Worm (Caenorhabditis elegans): ENCODE results near the gene bus-17.

DNA sequence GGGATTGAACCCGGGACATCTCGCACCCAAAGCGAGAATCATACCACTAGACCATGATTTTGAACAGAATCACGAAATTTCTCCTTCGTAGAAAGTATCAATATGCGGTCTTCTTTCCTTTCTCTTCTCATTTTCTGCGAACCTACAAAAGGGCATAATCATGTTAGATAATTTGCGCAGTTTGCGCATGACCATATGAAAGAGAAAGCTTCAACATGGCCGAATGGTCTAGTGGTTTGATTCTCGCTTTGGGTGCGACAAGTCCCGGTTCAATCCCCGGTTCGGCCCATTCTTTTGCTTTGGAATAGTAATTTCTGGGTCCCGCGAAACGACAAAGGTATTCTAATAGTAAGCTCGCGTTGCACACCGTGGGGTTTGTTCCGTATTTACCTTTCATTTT, 18.3 kb downstream of the bus-17 start:
- no peak for TF ChIP-seq nhr-28 (tag; optimal IDR thresholded peaks at IDR 0.05)
- TF ChIP-seq mab-5 (tag; optimal IDR thresholded peaks at IDR 0.05), result no peak
- no peak for TF ChIP-seq ztf-11 (tag; optimal IDR thresholded peaks at IDR 0.05)
- TF ChIP-seq M03D4.4 (tag; optimal IDR thresholded peaks at IDR 0.05), result no peak
- no peak for TF ChIP-seq lin-13 (tag; optimal IDR thresholded peaks at IDR 0.05)
- no peak for TF ChIP-seq unc-62 (GFP tag; optimal IDR thresholded peaks at IDR 0.05)
- TF ChIP-seq snpc-4 (tag; optimal IDR thresholded peaks at IDR 0.05), result no peak
- TF ChIP-seq sptf-1 (tag; optimal IDR thresholded peaks at IDR 0.05), result no peak
- no peak for TF ChIP-seq nhr-76 (tag; optimal IDR thresholded peaks at IDR 0.05)
- no peak for TF ChIP-seq unc-39 (tag; optimal IDR thresholded peaks at IDR 0.05)
- no peak for TF ChIP-seq mep-1 (tag; optimal IDR thresholded peaks at IDR 0.05)
- TF ChIP-seq elt-3 (tag; optimal IDR thresholded peaks at IDR 0.05), result no peak
- TF ChIP-seq lsy-2 (tag; optimal IDR thresholded peaks at IDR 0.05), result no peak

All from whole organism, mixed stage, embryonic.